Fruit fly (Drosophila melanogaster): ENCODE results near the gene Or85c.

Gene Or85c

DNA sequence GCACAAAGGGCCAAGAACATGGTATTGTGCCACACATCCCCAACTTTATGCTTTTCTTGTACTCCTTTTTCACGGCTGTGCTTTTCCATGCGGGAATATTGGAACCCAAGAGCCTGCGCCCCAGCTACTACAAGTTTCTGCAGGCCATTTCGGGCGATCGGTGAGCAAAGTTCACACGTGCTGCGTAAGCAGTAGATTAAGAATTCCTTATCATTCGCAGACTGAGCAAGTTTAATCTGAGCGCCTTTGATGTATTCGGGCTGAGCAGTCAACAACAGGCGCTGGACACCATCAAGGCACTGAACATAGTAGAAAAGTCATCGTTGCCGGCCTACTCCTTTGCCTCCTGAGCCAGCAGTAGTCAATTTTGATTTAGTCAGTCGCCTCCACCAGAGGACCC is 8.0 kb upstream of the Or85c start:
- no peak for TF ChIP-seq CG32264 (GFP tag; optimal IDR thresholded peaks at IDR 0.05)
- no peak for TF ChIP-seq tai (GFP tag; optimal IDR thresholded peaks at IDR 0.05)
- no peak for TF ChIP-seq psq (GFP tag; optimal IDR thresholded peaks at IDR 0.05)
- no peak for TF ChIP-seq Hr78 (GFP tag; optimal IDR thresholded peaks at IDR 0.05)
- no peak for TF ChIP-seq dmrt93B (GFP tag; optimal IDR thresholded peaks at IDR 0.05)
- TF ChIP-seq usp (GFP tag; optimal IDR thresholded peaks at IDR 0.05) = no peak
- TF ChIP-seq Myc (optimal IDR thresholded peaks at IDR 0.05) = no peak
- TF ChIP-seq sage (GFP tag; optimal IDR thresholded peaks at IDR 0.05) = no peak
- TF ChIP-seq Dif (GFP tag; optimal IDR thresholded peaks at IDR 0.05; ENCODE audit: partially characterized antibody) = no peak
- no peak for TF ChIP-seq CrebA (GFP tag; optimal IDR thresholded peaks at IDR 0.05; ENCODE audit: borderline replicate concordance)
- no peak for TF ChIP-seq Hr83 (GFP tag; optimal IDR thresholded peaks at IDR 0.05; ENCODE audit: poor library complexity, severe bottlenecking)
- no peak for TF ChIP-seq Hnf4 (GFP tag; optimal IDR thresholded peaks at IDR 0.05)
- TF ChIP-seq woc (GFP tag; optimal IDR thresholded peaks at IDR 0.05) = no peak

DNA sequence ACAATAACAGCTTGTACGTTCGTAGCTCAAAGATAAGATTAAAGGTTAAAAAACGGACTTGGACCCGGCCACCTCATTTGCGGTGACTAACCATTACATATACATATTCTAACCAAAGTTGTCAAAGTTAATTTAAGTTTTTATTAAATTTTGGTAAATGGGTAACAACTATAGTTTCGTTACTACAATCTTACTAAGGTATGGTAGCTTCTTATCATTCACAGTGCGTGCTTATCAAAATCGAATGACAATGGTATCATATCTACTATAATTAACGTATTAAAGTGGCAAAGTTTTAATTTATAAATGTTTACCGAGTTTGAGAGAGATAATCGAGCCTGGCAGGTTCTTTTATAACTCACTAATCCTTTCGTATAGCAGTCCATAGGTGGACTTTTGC is 6.3 kb upstream of the Or85c start:
- TF ChIP-seq lola (GFP tag; optimal IDR thresholded peaks at IDR 0.05) = no peak

DNA sequence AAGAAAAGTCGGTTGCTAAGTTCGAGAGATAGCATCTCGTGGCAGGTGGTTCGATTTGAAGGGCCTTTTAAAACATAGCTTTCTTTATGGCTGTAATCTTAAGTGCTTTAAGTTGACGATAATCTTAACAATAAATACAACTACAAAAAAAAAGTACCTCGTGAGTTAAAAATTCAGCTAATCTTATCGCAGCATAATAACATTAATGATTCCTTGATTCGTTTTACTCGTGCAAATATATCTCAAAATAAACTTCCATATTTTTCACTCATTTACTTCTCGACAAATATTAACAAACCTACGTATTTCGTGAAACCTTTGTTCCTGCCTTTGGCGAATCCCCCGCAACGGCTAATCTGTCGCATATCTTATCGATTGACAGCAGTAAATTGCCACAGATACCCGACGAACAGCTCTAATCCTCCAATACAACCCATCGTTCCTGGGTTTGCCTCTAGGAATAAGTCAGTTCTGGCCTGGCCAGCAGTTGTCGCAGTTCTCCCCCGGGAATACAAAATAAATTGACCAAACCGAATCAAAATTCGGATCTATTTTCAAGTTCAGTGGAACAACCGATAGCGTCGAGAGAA is 5.8 kb upstream of the Or85c start:
- TF ChIP-seq tai (GFP tag; optimal IDR thresholded peaks at IDR 0.05) (no peak), Jra (GFP tag; optimal IDR thresholded peaks at IDR 0.05) (no peak), rgr (GFP tag; optimal IDR thresholded peaks at IDR 0.05) (no peak), woc (GFP tag; optimal IDR thresholded peaks at IDR 0.05) (no peak), CG9705 (GFP tag; optimal IDR thresholded peaks at IDR 0.05) (no peak), psq (GFP tag; optimal IDR thresholded peaks at IDR 0.05) (no peak), dl (GFP tag; optimal IDR thresholded peaks at IDR 0.05; ENCODE audit: insufficient read depth in 1 of 2, partially characterized antibody in 2 of 2) (no peak), dsf (GFP tag; optimal IDR thresholded peaks at IDR 0.05; ENCODE audit: borderline replicate concordance) (no peak), Mio (GFP tag; optimal IDR thresholded peaks at IDR 0.05) (no peak), Myc (optimal IDR thresholded peaks at IDR 0.05) (no peak), sage (GFP tag; optimal IDR thresholded peaks at IDR 0.05) (no peak), brk (GFP tag; optimal IDR thresholded peaks at IDR 0.05) (no peak), h (GFP tag; optimal IDR thresholded peaks at IDR 0.05) (peak; percentile 7), Sp1 (GFP tag; optimal IDR thresholded peaks at IDR 0.05) (peak; percentile 9), foxo (GFP tag; optimal IDR thresholded peaks at IDR 0.05) (no peak), GATAd (GFP tag; optimal IDR thresholded peaks at IDR 0.05) (no peak), sv (GFP tag; optimal IDR thresholded peaks at IDR 0.05) (no peak), Dif (GFP tag; optimal IDR thresholded peaks at IDR 0.05; ENCODE audit: partially characterized antibody) (no peak), lola (GFP tag; optimal IDR thresholded peaks at IDR 0.05) (no peak), Dfd (GFP tag; optimal IDR thresholded peaks at IDR 0.05) (no peak), Rel (GFP tag; optimal IDR thresholded peaks at IDR 0.05) (no peak), Rel (tag; optimal IDR thresholded peaks at IDR 0.05) (peak; percentile 82), Abd-B (GFP tag; optimal IDR thresholded peaks at IDR 0.05) (no peak), Hnf4 (GFP tag; optimal IDR thresholded peaks at IDR 0.05) (peak; percentile 48), ey (GFP tag; optimal IDR thresholded peaks at IDR 0.05) (no peak), OdsH (GFP tag; optimal IDR thresholded peaks at IDR 0.05) (no peak), Hr83 (GFP tag; optimal IDR thresholded peaks at IDR 0.05; ENCODE audit: poor library complexity, severe bottlenecking) (no peak), fru (GFP tag; optimal IDR thresholded peaks at IDR 0.05) (no peak), Hr78 (GFP tag; optimal IDR thresholded peaks at IDR 0.05) (no peak), N (GFP tag; optimal IDR thresholded peaks at IDR 0.05) (no peak), Vsx2 (GFP tag; optimal IDR thresholded peaks at IDR 0.05; ENCODE audit: partially characterized antibody) (no peak), dmrt93B (GFP tag; optimal IDR thresholded peaks at IDR 0.05) (no peak), usp (GFP tag; optimal IDR thresholded peaks at IDR 0.05) (no peak), pan (optimal IDR thresholded peaks at IDR 0.05) (no peak), HLH106 (tag; optimal IDR thresholded peaks at IDR 0.05) (no peak), jim (GFP tag; optimal IDR thresholded peaks at IDR 0.05) (no peak), CG32264 (GFP tag; optimal IDR thresholded peaks at IDR 0.05) (no peak), CrebA (GFP tag; optimal IDR thresholded peaks at IDR 0.05; ENCODE audit: borderline replicate concordance) (no peak), br (GFP tag; optimal IDR thresholded peaks at IDR 0.05) (peak; percentile 41)
